Fruit fly (Drosophila melanogaster) whole organism, embryonic: Measurements from ENCODE around the gene APP-BP1.

Source experiments
- Ada2b ChIP-seq: fragments of 200-800 bp; sonication (Bioruptor generic); IDR thresholded peaks from 2 replicates; pipeline ENCODE4 v1.3.6; 2022; ENCODE audit warnings: missing biosample characterization, missing genetic modification characterization
- BtbVII ChIP-seq: fragments of 200-800 bp; sonication (Bioruptor generic); optimal IDR thresholded peaks from 3 replicates; lab custom pipeline; 2017; ENCODE audit warnings: missing biosample characterization, mild to moderate bottlenecking, missing genetic modification characterization
- Bteb2 ChIP-seq: fragments of 200-800 bp; sonication (Bioruptor generic); optimal IDR thresholded peaks from 2 replicates; lab custom pipeline; 2016; ENCODE audit warnings: missing biosample characterization, missing genetic modification characterization
- CG11696 ChIP-seq: fragments of 200-800 bp; sonication (Bioruptor generic); IDR thresholded peaks from 2 replicates; pipeline ENCODE4 v1.3.6; 2022; ENCODE audit warnings: missing biosample characterization, missing genetic modification characterization
- CG12299 ChIP-seq: fragments of 200-800 bp; sonication (Bioruptor generic); optimal IDR thresholded peaks from 2 replicates; lab custom pipeline; 2018; ENCODE audit warnings: missing biosample characterization, mild to moderate bottlenecking, missing genetic modification characterization
- CG13123 ChIP-seq: fragments of 200-800 bp; sonication (Bioruptor generic); optimal IDR thresholded peaks from 2 replicates; lab custom pipeline; 2016; ENCODE audit warnings: missing biosample characterization, missing genetic modification characterization
- CG14860 ChIP-seq: fragments of 200-800 bp; sonication (Bioruptor generic); IDR thresholded peaks from 3 replicates; pipeline ENCODE4 v1.3.6; 2022; ENCODE audit warnings: missing biosample characterization, missing genetic modification characterization; ENCODE audit not compliant: partially characterized antibody
- CG15011 ChIP-seq: fragments of 200-800 bp; sonication (Bioruptor generic); optimal IDR thresholded peaks from 3 replicates; lab custom pipeline; 2018; ENCODE audit warnings: missing biosample characterization, mild to moderate bottlenecking, missing genetic modification characterization
- CG15696 ChIP-seq: fragments of 200-800 bp; sonication (Bioruptor generic); optimal IDR thresholded peaks from 2 replicates; lab custom pipeline; 2019; ENCODE audit warnings: missing biosample characterization, mild to moderate bottlenecking, missing genetic modification characterization, moderate library complexity
- CG16863 ChIP-seq: fragments of 200-800 bp; sonication (Bioruptor generic); optimal IDR thresholded peaks from 3 replicates; lab custom pipeline; 2016; ENCODE audit warnings: missing biosample characterization, missing genetic modification characterization
- CG17328 ChIP-seq: fragments of 200-800 bp; sonication (Bioruptor generic); IDR thresholded peaks from 2 replicates; pipeline ENCODE4 v1.3.6; 2022; ENCODE audit warnings: missing biosample characterization, missing genetic modification characterization
- CG2116 ChIP-seq: fragments of 200-800 bp; sonication (Bioruptor generic); optimal IDR thresholded peaks from 3 replicates; lab custom pipeline; 2018; ENCODE audit warnings: missing biosample characterization, mild to moderate bottlenecking, missing genetic modification characterization
- CG2202 ChIP-seq: fragments of 200-800 bp; sonication (Bioruptor generic); optimal IDR thresholded peaks from 2 replicates; lab custom pipeline; 2018; ENCODE audit warnings: missing biosample characterization, mild to moderate bottlenecking, missing genetic modification characterization
- CG34422 ChIP-seq: fragments of 200-800 bp; sonication (Bioruptor generic); IDR thresholded peaks from 3 replicates; pipeline ENCODE4 v1.3.6; 2022; ENCODE audit warnings: missing biosample characterization, missing genetic modification characterization
- CG3726 ChIP-seq: fragments of 200-800 bp; sonication (Bioruptor generic); IDR thresholded peaks from 3 replicates; pipeline ENCODE4, ENCODE4 v1.3.6; 2022; ENCODE audit warnings: missing biosample characterization, missing genetic modification characterization
- CG43689 ChIP-seq: fragments of 200-800 bp; sonication (Bioruptor generic); IDR thresholded peaks from 2 replicates; pipeline ENCODE4 v1.3.6; 2022; ENCODE audit warnings: missing biosample characterization, missing genetic modification characterization
- CG5245 ChIP-seq: fragments of 200-800 bp; sonication (Bioruptor generic); optimal IDR thresholded peaks from 3 replicates; lab custom pipeline; 2016; ENCODE audit warnings: missing biosample characterization, missing genetic modification characterization
- CG6272 ChIP-seq: fragments of 200-800 bp; sonication (Bioruptor generic); IDR thresholded peaks from 2 replicates; pipeline ENCODE4 v1.3.6; 2022; ENCODE audit warnings: missing biosample characterization, missing genetic modification characterization
- CG6813 ChIP-seq: fragments of 200-800 bp; sonication (Bioruptor generic); optimal IDR thresholded peaks from 2 replicates; lab custom pipeline; 2017; ENCODE audit warnings: missing biosample characterization, missing genetic modification characterization, mild to moderate bottlenecking, moderate library complexity, missing genetic modification reagents
- CG7839 ChIP-seq: fragments of 200-800 bp; sonication (Bioruptor generic); optimal IDR thresholded peaks from 3 replicates; lab custom pipeline; 2018; ENCODE audit warnings: missing biosample characterization, mild to moderate bottlenecking, missing genetic modification characterization, moderate library complexity
- CG8281 ChIP-seq: fragments of 200-800 bp; sonication (Bioruptor generic); optimal IDR thresholded peaks from 2 replicates; lab custom pipeline; 2018; ENCODE audit warnings: missing biosample characterization, mild to moderate bottlenecking, missing genetic modification characterization, moderate library complexity
- CG8290 ChIP-seq, 3 experiments: fragments of 200-800 bp; sonication (Bioruptor generic); optimal IDR thresholded peaks; 2 replicates each; lab custom pipeline; 2016 to 2019; ENCODE audit warnings: missing biosample characterization in 3 of 3, missing genetic modification characterization in 3 of 3, mild to moderate bottlenecking in 2 of 3, moderate library complexity in 1 of 3
- CHES-1-like ChIP-seq: fragments of 200-800 bp; sonication (Bioruptor generic); optimal IDR thresholded peaks from 2 replicates; lab custom pipeline; 2016; ENCODE audit warnings: missing biosample characterization, missing genetic modification characterization
- D ChIP-seq, 2 experiments: fragments of 200-800 bp in 1 of 2; fragments of >200 bp in 1 of 2; sonication (Bioruptor generic) in 1 of 2; optimal IDR thresholded peaks; 2 replicates in 1 of 2; 3 replicates in 1 of 2; lab custom pipeline; 2017; ENCODE audit warnings: mild to moderate bottlenecking in 1 of 2, missing biosample characterization in 1 of 2, missing genetic modification characterization in 1 of 2, missing genetic modification reagents in 1 of 2
- Fer1 ChIP-seq: fragments of 200-800 bp; sonication (Bioruptor generic); optimal IDR thresholded peaks from 2 replicates; lab custom pipeline; 2017; ENCODE audit warnings: missing biosample characterization, mild to moderate bottlenecking, missing genetic modification characterization
- GATAe ChIP-seq: fragments of 200-800 bp; sonication (Bioruptor generic); conservative IDR thresholded peaks from 2 replicates; pipeline ENCODE4 v1.3.6; 2022; ENCODE audit warnings: missing biosample characterization, missing genetic modification characterization
- H2.0 ChIP-seq: fragments of 200-800 bp; sonication (Bioruptor generic); IDR thresholded peaks from 2 replicates; pipeline ENCODE4 v1.3.6; 2022; ENCODE audit warnings: missing biosample characterization, missing genetic modification characterization
- Hey ChIP-seq: fragments of 200-800 bp; sonication (Bioruptor generic); optimal IDR thresholded peaks from 3 replicates; lab custom pipeline; 2018; ENCODE audit warnings: missing biosample characterization, mild to moderate bottlenecking, missing genetic modification characterization
- NC2α ChIP-seq: fragments of 200-800 bp; sonication (Bioruptor generic); optimal IDR thresholded peaks from 2 replicates; lab custom pipeline; 2016; ENCODE audit warnings: missing biosample characterization, missing genetic modification characterization
- NFAT ChIP-seq: fragments of 200-800 bp; sonication (Bioruptor generic); IDR thresholded peaks from 2 replicates; pipeline ENCODE4 v1.3.6; 2022; ENCODE audit warnings: missing biosample characterization, missing genetic modification characterization
- NfI ChIP-seq: fragments of 200-800 bp; sonication (Bioruptor generic); optimal IDR thresholded peaks from 3 replicates; lab custom pipeline; 2018; ENCODE audit warnings: missing biosample characterization, mild to moderate bottlenecking, missing genetic modification characterization, moderate library complexity
- Sox100B ChIP-seq: fragments of 200-800 bp; sonication (Bioruptor generic); optimal IDR thresholded peaks from 3 replicates; lab custom pipeline; 2018; ENCODE audit warnings: missing biosample characterization, mild to moderate bottlenecking, missing genetic modification characterization
- bigmax ChIP-seq: fragments of 200-800 bp; sonication (Bioruptor generic); optimal IDR thresholded peaks from 2 replicates; lab custom pipeline; 2018; ENCODE audit warnings: missing biosample characterization, mild to moderate bottlenecking, missing genetic modification characterization
- br ChIP-seq: fragments of >200 bp; optimal IDR thresholded peaks from 2 replicates; lab custom pipeline; 2017
- ci ChIP-seq: fragments of 200-800 bp; sonication (Bioruptor generic); IDR thresholded peaks from 3 replicates; pipeline ENCODE4 v1.3.6; 2022; ENCODE audit warnings: missing biosample characterization, missing genetic modification characterization
- dmrt11E ChIP-seq: fragments of 200-800 bp; sonication (Bioruptor generic); optimal IDR thresholded peaks from 3 replicates; lab custom pipeline; 2018; ENCODE audit warnings: missing biosample characterization, mild to moderate bottlenecking, missing genetic modification characterization, moderate library complexity
- en ChIP-seq: fragments of 200-800 bp; sonication (Bioruptor generic); optimal IDR thresholded peaks from 2 replicates; lab custom pipeline; 2016; ENCODE audit warnings: missing biosample characterization, missing genetic modification characterization
- gcm ChIP-seq: fragments of 200-800 bp; sonication (Bioruptor generic); optimal IDR thresholded peaks from 2 replicates; lab custom pipeline; 2019; ENCODE audit warnings: missing biosample characterization, mild to moderate bottlenecking, missing genetic modification characterization, moderate library complexity
- kni ChIP-seq: fragments of 200-800 bp; sonication (Bioruptor generic); optimal IDR thresholded peaks from 3 replicates; lab custom pipeline; 2017; ENCODE audit warnings: mild to moderate bottlenecking, missing biosample characterization, missing genetic modification reagents, missing genetic modification characterization
- mirr ChIP-seq: fragments of 200-800 bp; sonication (Bioruptor generic); optimal IDR thresholded peaks from 3 replicates; lab custom pipeline; 2018; ENCODE audit warnings: missing biosample characterization, mild to moderate bottlenecking, missing genetic modification characterization
- mld ChIP-seq: fragments of 200-800 bp; sonication (Bioruptor generic); IDR thresholded peaks from 3 replicates; pipeline ENCODE4 v1.3.6; 2022; ENCODE audit warnings: missing biosample characterization, missing genetic modification characterization; ENCODE audit not compliant: partially characterized antibody
- nerfin-1 ChIP-seq: fragments of 200-800 bp; sonication (Bioruptor generic); optimal IDR thresholded peaks from 3 replicates; lab custom pipeline; 2019; ENCODE audit warnings: missing biosample characterization, mild to moderate bottlenecking, missing genetic modification characterization, moderate library complexity
- nom ChIP-seq: fragments of 200-800 bp; sonication (Bioruptor generic); optimal IDR thresholded peaks from 2 replicates; lab custom pipeline; 2017; ENCODE audit warnings: missing biosample characterization, missing genetic modification characterization, mild to moderate bottlenecking, moderate library complexity, missing genetic modification reagents
- pnt ChIP-seq: fragments of 200-800 bp; sonication (Bioruptor generic); optimal IDR thresholded peaks from 3 replicates; lab custom pipeline; 2016; ENCODE audit warnings: missing biosample characterization, missing genetic modification characterization
- psq ChIP-seq: fragments of 200-800 bp; sonication (Bioruptor generic); optimal IDR thresholded peaks from 2 replicates; lab custom pipeline; 2017; ENCODE audit warnings: missing biosample characterization, missing genetic modification characterization
- sens-2 ChIP-seq: fragments of 200-800 bp; sonication (Bioruptor generic); IDR thresholded peaks from 2 replicates; pipeline ENCODE4 v1.3.6; 2022; ENCODE audit warnings: missing biosample characterization, missing genetic modification characterization
- sug ChIP-seq: fragments of 200-800 bp; optimal IDR thresholded peaks from 2 replicates; lab custom pipeline; 2019; ENCODE audit warnings: missing biosample characterization, mild to moderate bottlenecking, missing genetic modification characterization, moderate library complexity
- tll ChIP-seq, 2 experiments: fragments of 200-800 bp in 1 of 2; fragments of >200 bp in 1 of 2; sonication (Bioruptor generic) in 1 of 2; optimal IDR thresholded peaks; 2 replicates each; lab custom pipeline; 2017 to 2019; ENCODE audit warnings: missing biosample characterization in 2 of 2, missing genetic modification characterization in 2 of 2, mild to moderate bottlenecking in 1 of 2, moderate library complexity in 1 of 2
- wek ChIP-seq: fragments of 200-800 bp; sonication (Bioruptor generic); optimal IDR thresholded peaks from 3 replicates; lab custom pipeline; 2018; ENCODE audit warnings: missing biosample characterization, mild to moderate bottlenecking, missing genetic modification characterization, moderate library complexity

The APP-BP1 gene

dm6 chr3L:11119901-11120418, 21.7 kb downstream of the APP-BP1 start (continued):
- TF ChIP-seq NC2α (GFP tag; lab: Kevin White, UChicago) (no peak), H2.0 (GFP tag; lab: Robert Waterston, UW) (no peak), sug (tag; lab: Kevin White, UChicago) (peak; percentile 79), mirr (GFP tag; lab: Kevin White, UChicago) (peak; percentile 91), CG8281 (peak; percentile 1), dmrt11E (peak; percentile 1), Hey (tag; lab: Kevin White, UChicago) (peak; percentile 63), tll (GFP tag; optimal IDR thresholded peaks at IDR 0.05; lab: Kevin White, UChicago) (peak in 1 of 2 experiments; percentile 44), CG13123 (GFP tag; lab: Kevin White, UChicago) (no peak), bigmax (GFP tag; lab: Kevin White, UChicago) (no peak), Bteb2 (no peak), CG3726 (GFP tag; lab: Robert Waterston, UW) (no peak), D (optimal IDR thresholded peaks at IDR 0.05; lab: Kevin White, UChicago) (peak; percentile 27), D (GFP tag; optimal IDR thresholded peaks at IDR 0.05; lab: Kevin White, UChicago) (no peak), CG11696 (no peak), NfI (GFP tag; lab: Kevin White, UChicago) (no peak), CG15696 (tag; lab: Kevin White, UChicago) (peak; percentile 26), CG14860 (GFP tag; lab: Robert Waterston, UW) (no peak), CHES-1-like (GFP tag; lab: Kevin White, UChicago) (peak; percentile 27), CG6272 (GFP tag; lab: Robert Waterston, UW) (no peak), gcm (GFP tag; lab: Kevin White, UChicago) (peak; percentile 45), wek (peak; percentile 64), sens-2 (GFP tag; lab: Robert Waterston, UW) (no peak), Sox100B (GFP tag; lab: Kevin White, UChicago) (peak; percentile 10), CG16863 (GFP tag; lab: Kevin White, UChicago) (no peak), br (lab: Kevin White, UChicago) (no peak), CG17328 (GFP tag; lab: Robert Waterston, UW) (0 out of 2 replicates have a peak, but pooled peaks have one; percentile 20), CG8290 (GFP tag; optimal IDR thresholded peaks at IDR 0.05; lab: Kevin White, UChicago) (no peak), CG8290 (tag; optimal IDR thresholded peaks at IDR 0.05; lab: Kevin White, UChicago) (peak in 1 of 2 experiments; percentile 78), mld (no peak), GATAe (no peak), BtbVII (GFP tag; lab: Kevin White, UChicago) (peak; percentile 63), CG2202 (tag; lab: Kevin White, UChicago) (peak; percentile 25), CG43689 (GFP tag; lab: Robert Waterston, UW) (no peak), CG6813 (peak; percentile 71), CG2116 (no peak), kni (peak; percentile 95), CG5245 (GFP tag; lab: Kevin White, UChicago) (no peak), pnt (no peak), nerfin-1 (peak; percentile 83), ci (GFP tag; lab: Robert Waterston, UW) (no peak; the same call in 2 of the 3 replicates), psq (GFP tag; lab: Kevin White, UChicago) (peak; percentile 10), Fer1 (peak; percentile 80), NFAT (GFP tag; lab: Robert Waterston, UW) (peak; percentile 6; the same call in 1 of the 2 replicates), CG15011 (GFP tag; lab: Kevin White, UChicago) (peak; percentile 48), CG7839 (tag; lab: Kevin White, UChicago) (no peak), Ada2b (GFP tag; lab: Robert Waterston, UW) (no peak), CG12299 (tag; lab: Kevin White, UChicago) (peak; percentile 66), CG34422 (peak; percentile 58; the same call in 1 of the 3 replicates), nom (GFP tag; lab: Kevin White, UChicago) (no peak), en (GFP tag; lab: Kevin White, UChicago) (no peak)
